Worm (Caenorhabditis elegans) whole organism, L2 larva: ENCODE measurements around the gene qns-1.

ENCODE experiments used
- R02D3.7 ChIP-seq: fragments of 150-350 bp; optimal IDR thresholded peaks from 2 replicates; lab custom pipeline; 2014; ENCODE audit warnings: missing biosample characterization, missing genetic modification characterization
- egl-27 ChIP-seq: sonication (generic microtip); optimal IDR thresholded peaks from 3 replicates; lab custom pipeline; 2017; ENCODE audit warnings: missing biosample characterization, missing genetic modification reagents, missing genetic modification characterization
- elt-3 ChIP-seq: sonication (generic microtip); optimal IDR thresholded peaks from 2 replicates; lab custom pipeline; 2017; ENCODE audit warnings: missing biosample characterization, missing genetic modification characterization
- unc-55 ChIP-seq: fragments of 150-350 bp; sonication (generic microtip); optimal IDR thresholded peaks from 3 replicates; lab custom pipeline; 2014; ENCODE audit warnings: missing biosample characterization, missing genetic modification reagents, missing genetic modification characterization

ce11 chrIV:10190586-10190985, 28.5 kb downstream of the qns-1 start:
- TF ChIP-seq R02D3.7 (tag; lab: Kevin White, UChicago) (no peak), unc-55 (GFP tag; lab: Kevin White, UChicago) (no peak), elt-3 (tag; lab: Kevin White, UChicago) (no peak), egl-27 (tag; lab: Kevin White, UChicago) (no peak)
